Fruit fly (Drosophila melanogaster): ENCODE results near the gene CG8132.

The CG8132 gene

DNA sequence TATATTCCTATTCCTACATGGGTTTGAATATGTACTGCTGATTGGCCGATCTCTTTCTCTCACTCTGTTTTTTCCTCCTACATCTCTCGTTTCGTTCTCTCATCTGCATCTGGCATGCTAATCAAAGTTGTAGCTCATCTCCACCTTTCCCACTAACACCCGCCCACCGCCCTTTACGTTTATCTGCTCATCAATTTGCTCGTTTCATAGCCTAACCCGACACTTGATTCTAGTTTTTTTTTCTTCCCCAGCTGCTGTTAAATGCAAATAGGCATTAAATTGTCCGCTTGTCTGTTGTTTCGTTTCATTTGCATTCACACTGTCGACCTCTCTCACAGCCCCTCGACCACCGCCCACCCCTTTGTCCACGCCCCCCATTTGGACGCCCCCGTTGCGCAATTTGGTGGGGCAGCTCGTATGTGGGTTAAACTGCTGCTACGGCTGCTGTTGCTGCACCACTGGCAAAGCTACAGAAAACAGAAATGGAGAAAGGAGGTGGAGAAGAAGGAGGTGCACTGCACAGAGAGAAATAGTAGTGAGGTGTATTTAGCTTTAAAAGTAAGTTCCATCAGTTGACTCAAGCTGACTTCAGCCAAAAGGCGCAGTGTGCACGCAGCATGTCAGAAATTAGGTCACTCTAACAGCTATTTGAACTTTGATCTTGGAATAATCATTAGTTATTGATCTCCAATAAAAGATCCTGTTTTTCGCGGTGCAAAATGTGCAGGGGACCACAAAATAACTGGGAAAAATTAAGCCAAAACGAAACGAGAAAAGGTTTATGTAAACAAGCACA, 19.3 kb downstream of the CG8132 start (continued):
- TF ChIP-seq CG11762 (GFP tag; optimal IDR thresholded peaks at IDR 0.05; ENCODE audit: insufficient read depth) (peak; percentile 41), cyc (GFP tag; optimal IDR thresholded peaks at IDR 0.05) (peak; percentile 6), fd59A (GFP tag; optimal IDR thresholded peaks at IDR 0.05) (no peak), Blimp-1 (GFP tag; optimal IDR thresholded peaks at IDR 0.05) (no peak), Smox (GFP tag; optimal IDR thresholded peaks at IDR 0.05) (no peak), CG11294 (GFP tag; IDR thresholded peaks at IDR 0.05) (peak; percentile 50; the same call in 1 of the 2 replicates), ss (GFP tag; optimal IDR thresholded peaks at IDR 0.05) (no peak), dac (GFP tag; optimal IDR thresholded peaks at IDR 0.05) (peak; percentile 47), CG7368 (GFP tag; optimal IDR thresholded peaks at IDR 0.05) (peak; percentile 41), eg (GFP tag; IDR thresholded peaks at IDR 0.05) (peak; percentile 80; the same call in 2 of the 3 replicates), CG16779 (tag; optimal IDR thresholded peaks at IDR 0.05) (no peak), Sox15 (GFP tag; optimal IDR thresholded peaks at IDR 0.05) (peak; percentile 8), Eip93F (GFP tag; optimal IDR thresholded peaks at IDR 0.05) (no peak), pdm3 (GFP tag; optimal IDR thresholded peaks at IDR 0.05) (peak; percentile 42), achi (GFP tag; optimal IDR thresholded peaks at IDR 0.05) (peak; percentile 33), CG10631 (GFP tag; optimal IDR thresholded peaks at IDR 0.05) (peak; percentile 15), Sox14 (GFP tag; optimal IDR thresholded peaks at IDR 0.05) (peak; percentile 6), Eip75B (GFP tag; optimal IDR thresholded peaks at IDR 0.05) (peak; percentile 31), CG31627 (GFP tag; optimal IDR thresholded peaks at IDR 0.05) (peak; percentile 24), topi (GFP tag; optimal IDR thresholded peaks at IDR 0.05) (no peak), Eip78C (GFP tag) (peak; percentile 58), CG6276 (GFP tag; optimal IDR thresholded peaks at IDR 0.05) (peak; percentile 58), esn (GFP tag; optimal IDR thresholded peaks at IDR 0.05) (no peak), acj6 (GFP tag; optimal IDR thresholded peaks at IDR 0.05) (peak; percentile 28), dsx (GFP tag; optimal IDR thresholded peaks at IDR 0.05; ENCODE audit: poor library complexity, severe bottlenecking) (no peak), CG4318 (GFP tag; optimal IDR thresholded peaks at IDR 0.05) (no peak), CG6792 (GFP tag; optimal IDR thresholded peaks at IDR 0.05) (peak; percentile 23), fkh (GFP tag; optimal IDR thresholded peaks at IDR 0.05) (no peak), CG32006 (GFP tag; optimal IDR thresholded peaks at IDR 0.05) (peak; percentile 73), CG3032 (tag; optimal IDR thresholded peaks at IDR 0.05) (no peak), lz (GFP tag; optimal IDR thresholded peaks at IDR 0.05) (no peak), CG34406 (GFP tag; optimal IDR thresholded peaks at IDR 0.05) (peak; percentile 36), svp (GFP tag) (peak; percentile 74), fd85E (GFP tag; optimal IDR thresholded peaks at IDR 0.05) (no peak), Gug (GFP tag; IDR thresholded peaks at IDR 0.05) (peak; percentile 55; the same call in 1 of the 2 replicates), CG11902 (GFP tag; optimal IDR thresholded peaks at IDR 0.05) (peak; percentile 8), CG8319 (GFP tag; optimal IDR thresholded peaks at IDR 0.05) (peak; percentile 29)

DNA sequence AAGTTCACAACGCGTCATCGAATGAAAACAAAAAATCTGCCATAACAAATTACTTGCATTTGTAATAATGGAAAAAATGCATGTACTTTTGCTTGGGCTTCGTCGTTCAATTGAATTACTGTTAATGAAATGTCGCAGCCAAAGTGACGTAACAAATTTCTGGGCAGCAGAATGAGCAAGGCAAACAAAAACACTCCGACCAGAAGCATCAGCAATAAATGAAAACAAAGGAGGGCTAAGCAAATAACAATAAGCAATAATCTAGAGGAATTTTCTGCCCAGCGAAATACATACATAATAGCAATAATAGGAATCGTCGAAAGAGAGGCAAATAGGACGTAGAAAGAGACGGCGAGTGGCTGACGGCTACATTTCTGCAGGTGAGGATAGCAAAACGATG, 21.0 kb downstream of the CG8132 start:
- TF ChIP-seq Lpt (GFP tag; optimal IDR thresholded peaks at IDR 0.05) (no peak), Sox15 (GFP tag; optimal IDR thresholded peaks at IDR 0.05) (no peak), CG8632 (GFP tag; optimal IDR thresholded peaks at IDR 0.05) (no peak), salr (GFP tag; optimal IDR thresholded peaks at IDR 0.05) (no peak), CG10669 (GFP tag; optimal IDR thresholded peaks at IDR 0.05) (no peak), cyc (GFP tag; optimal IDR thresholded peaks at IDR 0.05) (no peak), vri (GFP tag; optimal IDR thresholded peaks at IDR 0.05) (peak; percentile 27), eg (GFP tag; IDR thresholded peaks at IDR 0.05) (no peak), Eip78C (GFP tag) (peak; percentile 54), pdm3 (GFP tag; optimal IDR thresholded peaks at IDR 0.05) (no peak), CG8119 (GFP tag; IDR thresholded peaks at IDR 0.05) (no peak), OdsH (GFP tag; optimal IDR thresholded peaks at IDR 0.05) (no peak), CG16779 (tag; optimal IDR thresholded peaks at IDR 0.05) (peak; percentile 14), CG3919 (GFP tag; optimal IDR thresholded peaks at IDR 0.05) (no peak), CG11762 (GFP tag; optimal IDR thresholded peaks at IDR 0.05; ENCODE audit: insufficient read depth) (no peak), CG15336 (GFP tag; IDR thresholded peaks at IDR 0.05) (no peak), Blimp-1 (GFP tag; optimal IDR thresholded peaks at IDR 0.05) (no peak), spab (GFP tag; optimal IDR thresholded peaks at IDR 0.05) (no peak), CG31627 (GFP tag; optimal IDR thresholded peaks at IDR 0.05) (no peak), CG11294 (GFP tag; IDR thresholded peaks at IDR 0.05) (no peak), CG11902 (GFP tag; optimal IDR thresholded peaks at IDR 0.05) (no peak), Hr39 (GFP tag; optimal IDR thresholded peaks at IDR 0.05) (no peak), acj6 (GFP tag; optimal IDR thresholded peaks at IDR 0.05) (no peak), CG6808 (GFP tag; optimal IDR thresholded peaks at IDR 0.05) (no peak), CG7368 (GFP tag; optimal IDR thresholded peaks at IDR 0.05) (no peak)
